Worm (Caenorhabditis elegans) whole organism, L4 larva: Measurements from ENCODE around the gene Y75B8A.10.

ENCODE experiments used
- F10B5.3 ChIP-seq: sonication (generic microtip); optimal IDR thresholded peaks from 2 replicates; lab custom pipeline; 2016; ENCODE audit warnings: mild to moderate bottlenecking, missing genetic modification characterization, missing compliant biosample characterization
- Y5F2A.4 ChIP-seq: fragments of 200-800 bp; sonication (Bioruptor generic); optimal IDR thresholded peaks from 2 replicates; lab custom pipeline; 2018; ENCODE audit warnings: mild to moderate bottlenecking, missing genetic modification characterization, missing compliant biosample characterization

DNA sequence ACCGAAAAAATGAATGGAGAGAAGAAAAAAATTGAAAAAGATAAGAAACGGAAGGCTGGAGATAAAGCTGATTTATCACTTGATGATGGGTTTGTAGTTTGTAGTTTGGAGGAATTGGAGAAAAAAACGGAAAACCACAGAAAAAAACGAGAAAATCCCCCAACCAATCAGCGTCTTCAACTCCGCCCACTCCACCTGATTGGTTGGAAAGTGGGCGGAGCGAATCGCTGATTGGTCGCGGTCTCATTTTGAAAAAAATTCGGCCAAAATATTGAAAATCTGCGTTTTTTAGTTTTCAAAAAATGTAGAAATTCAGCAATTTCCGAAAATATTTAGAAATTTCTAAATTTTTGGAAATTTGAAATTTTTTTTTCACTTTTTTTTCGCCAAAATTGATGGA lies 27.1 kb downstream of the Y75B8A.10 start:
- TF ChIP-seq F10B5.3 (tag; lab: Kevin White, UChicago): no peak
- TF ChIP-seq Y5F2A.4 (GFP tag; lab: Kevin White, UChicago): no peak
